Fruit fly (Drosophila melanogaster): ENCODE data around the gene CG34177.

- TF ChIP-seq kay (GFP tag; ENCODE audit: borderline replicate concordance) (no peak), CG7045 (GFP tag; optimal IDR thresholded peaks at IDR 0.05) (no peak), CG14711 (tag; optimal IDR thresholded peaks at IDR 0.05) (no peak), cic (GFP tag; optimal IDR thresholded peaks at IDR 0.05) (no peak), toe (GFP tag; optimal IDR thresholded peaks at IDR 0.05) (no peak), pad (GFP tag; optimal IDR thresholded peaks at IDR 0.05) (no peak), Hr96 (GFP tag; optimal IDR thresholded peaks at IDR 0.05) (no peak), bab1 (GFP tag; optimal IDR thresholded peaks at IDR 0.05) (no peak), CG33017 (tag; optimal IDR thresholded peaks at IDR 0.05) (no peak), cnc (optimal IDR thresholded peaks at IDR 0.05) (no peak), CG5204 (GFP tag; optimal IDR thresholded peaks at IDR 0.05) (no peak), tj (GFP tag; optimal IDR thresholded peaks at IDR 0.05) (no peak), Mnt (GFP tag; optimal IDR thresholded peaks at IDR 0.05) (no peak)
Measured at dm6 chr2L:4452798-4453197, 19.1 kb downstream of the CG34177 start, which contains the start of gene CG15439.

All from whole organism, adult.